Fruit fly (Drosophila melanogaster) whole organism, embryonic: ENCODE data around the gene p23.

Source experiments
- CG10267 ChIP-seq: fragments of 200-800 bp; sonication (Bioruptor generic); optimal IDR thresholded peaks from 2 replicates; lab custom pipeline; 2018; ENCODE audit warnings: missing biosample characterization, mild to moderate bottlenecking, missing genetic modification characterization, moderate library complexity
- CG10321 ChIP-seq: fragments of 200-800 bp; sonication (Bioruptor generic); IDR thresholded peaks from 2 replicates; pipeline ENCODE4 v1.3.6; 2022; ENCODE audit warnings: missing biosample characterization, missing genetic modification characterization
- CG11695 ChIP-seq: fragments of 200-800 bp; sonication (Bioruptor generic); IDR thresholded peaks from 3 replicates; pipeline ENCODE4 v1.3.6; 2022; ENCODE audit warnings: missing biosample characterization, missing genetic modification characterization
- CG15269 ChIP-seq: fragments of 200-800 bp; sonication (Bioruptor generic); optimal IDR thresholded peaks from 2 replicates; lab custom pipeline; 2018; ENCODE audit warnings: missing biosample characterization, mild to moderate bottlenecking, missing genetic modification characterization, moderate library complexity
- CG16863 ChIP-seq: fragments of 200-800 bp; sonication (Bioruptor generic); optimal IDR thresholded peaks from 3 replicates; lab custom pipeline; 2016; ENCODE audit warnings: missing biosample characterization, missing genetic modification characterization
- CG17385 ChIP-seq: fragments of 200-800 bp; sonication (Bioruptor generic); optimal IDR thresholded peaks from 3 replicates; lab custom pipeline; 2018; ENCODE audit warnings: missing biosample characterization, mild to moderate bottlenecking, missing genetic modification characterization
- CG2120 ChIP-seq: fragments of 200-800 bp; sonication (Bioruptor generic); optimal IDR thresholded peaks from 3 replicates; lab custom pipeline; 2016; ENCODE audit warnings: missing biosample characterization, missing genetic modification characterization
- CG3065 ChIP-seq: fragments of 200-800 bp; sonication (Bioruptor generic); optimal IDR thresholded peaks from 2 replicates; lab custom pipeline; 2016; ENCODE audit warnings: missing biosample characterization, missing genetic modification characterization
- CG31224 ChIP-seq: fragments of 200-800 bp; sonication (Bioruptor generic); IDR thresholded peaks from 2 replicates; pipeline ENCODE4 v1.3.6; 2022; ENCODE audit warnings: missing biosample characterization, missing genetic modification characterization
- CG32772 ChIP-seq: fragments of 200-800 bp; sonication (Bioruptor generic); IDR thresholded peaks from 2 replicates; pipeline ENCODE4 v1.3.6; 2022; ENCODE audit warnings: missing biosample characterization, missing genetic modification characterization
- CG4707 ChIP-seq: fragments of 200-800 bp; sonication (Bioruptor generic); optimal IDR thresholded peaks from 2 replicates; lab custom pipeline; 2018; ENCODE audit warnings: missing biosample characterization, mild to moderate bottlenecking, missing genetic modification characterization, moderate library complexity
- CG6175 ChIP-seq: fragments of 200-800 bp; sonication (Bioruptor generic); IDR thresholded peaks from 3 replicates; pipeline ENCODE4 v1.3.6; 2022; ENCODE audit warnings: missing biosample characterization, missing genetic modification characterization
- CG6765 ChIP-seq: fragments of 200-800 bp; sonication (Bioruptor generic); optimal IDR thresholded peaks from 3 replicates; lab custom pipeline; 2017; ENCODE audit warnings: missing biosample characterization, mild to moderate bottlenecking, missing genetic modification characterization
- CG7372 ChIP-seq: fragments of 200-800 bp; sonication (Bioruptor generic); IDR thresholded peaks from 2 replicates; pipeline ENCODE4 v1.3.6; 2022; ENCODE audit warnings: missing biosample characterization, missing genetic modification characterization
- CG7987 ChIP-seq: fragments of 200-800 bp; sonication (Bioruptor generic); optimal IDR thresholded peaks from 2 replicates; lab custom pipeline; 2018; ENCODE audit warnings: missing biosample characterization, mild to moderate bottlenecking, missing genetic modification characterization, moderate library complexity
- CG8290 ChIP-seq, 3 experiments: fragments of 200-800 bp; sonication (Bioruptor generic); optimal IDR thresholded peaks; 2 replicates each; lab custom pipeline; 2016 to 2019; ENCODE audit warnings: missing biosample characterization in 3 of 3, missing genetic modification characterization in 3 of 3, mild to moderate bottlenecking in 2 of 3, moderate library complexity in 1 of 3
- CG9817 ChIP-seq: fragments of 200-800 bp; sonication (Bioruptor generic); optimal IDR thresholded peaks from 2 replicates; lab custom pipeline; 2018; ENCODE audit warnings: missing biosample characterization, mild to moderate bottlenecking, missing genetic modification characterization, moderate library complexity
- CoRest ChIP-seq: fragments of 200-800 bp; sonication (Bioruptor generic); optimal IDR thresholded peaks from 3 replicates; lab custom pipeline; 2018; ENCODE audit warnings: missing biosample characterization, mild to moderate bottlenecking, missing genetic modification characterization, moderate library complexity
- D19A ChIP-seq: fragments of 200-800 bp; optimal IDR thresholded peaks from 3 replicates; lab custom pipeline; 2019; ENCODE audit warnings: missing biosample characterization, mild to moderate bottlenecking, missing genetic modification characterization, moderate library complexity
- Dp ChIP-seq: fragments of 200-800 bp; sonication (Bioruptor generic); optimal IDR thresholded peaks from 2 replicates; lab custom pipeline; 2018; ENCODE audit warnings: missing biosample characterization, mild to moderate bottlenecking, missing genetic modification characterization, moderate library complexity
- Dref ChIP-seq: fragments of 200-800 bp; sonication (Bioruptor generic); IDR thresholded peaks from 2 replicates; pipeline ENCODE4 v1.3.6; 2022; ENCODE audit warnings: missing biosample characterization, missing genetic modification characterization
- Fer2 ChIP-seq: fragments of 200-800 bp; sonication (Bioruptor generic); optimal IDR thresholded peaks from 2 replicates; lab custom pipeline; 2018; ENCODE audit warnings: missing biosample characterization, mild to moderate bottlenecking, missing genetic modification characterization, moderate library complexity
- HLH3B ChIP-seq: fragments of 200-800 bp; sonication (Bioruptor generic); IDR thresholded peaks from 2 replicates; pipeline ENCODE4 v1.3.6; 2022; ENCODE audit warnings: missing biosample characterization, missing genetic modification characterization
- HLH4C ChIP-seq: fragments of 200-800 bp; sonication (Bioruptor generic); IDR thresholded peaks from 3 replicates; pipeline ENCODE4 v1.3.6; 2022; ENCODE audit warnings: missing biosample characterization, missing genetic modification characterization; ENCODE audit not compliant: partially characterized antibody
- MESR4 ChIP-seq: fragments of 200-800 bp; sonication (Bioruptor generic); optimal IDR thresholded peaks from 2 replicates; lab custom pipeline; 2018; ENCODE audit warnings: missing biosample characterization, mild to moderate bottlenecking, missing genetic modification characterization, moderate library complexity
- Max ChIP-seq: fragments of 200-800 bp; sonication (Bioruptor generic); optimal IDR thresholded peaks from 2 replicates; lab custom pipeline; 2016; ENCODE audit warnings: missing biosample characterization, mild to moderate bottlenecking, missing genetic modification characterization
- Med ChIP-seq: fragments of 200-800 bp; sonication (Bioruptor generic); peaks from one replicate; lab custom pipeline; 2016; ENCODE audit warnings: missing biosample characterization, missing genetic modification characterization, mild to moderate bottlenecking, inconsistent platforms, moderate library complexity
- Mes4 ChIP-seq: fragments of 200-800 bp; sonication (Bioruptor generic); optimal IDR thresholded peaks from 2 replicates; lab custom pipeline; 2016; ENCODE audit warnings: missing biosample characterization, missing genetic modification characterization
- NFAT ChIP-seq: fragments of 200-800 bp; sonication (Bioruptor generic); IDR thresholded peaks from 2 replicates; pipeline ENCODE4 v1.3.6; 2022; ENCODE audit warnings: missing biosample characterization, missing genetic modification characterization
- Opbp ChIP-seq: fragments of 200-800 bp; sonication (Bioruptor generic); IDR thresholded peaks from 3 replicates; pipeline ENCODE4 v1.3.6; 2022; ENCODE audit warnings: missing biosample characterization, missing genetic modification characterization; ENCODE audit not compliant: partially characterized antibody
- PHDP ChIP-seq: fragments of 200-800 bp; sonication (Bioruptor generic); optimal IDR thresholded peaks from 3 replicates; lab custom pipeline; 2018; ENCODE audit warnings: missing biosample characterization, mild to moderate bottlenecking, missing genetic modification characterization, moderate library complexity
- Six4 ChIP-seq: fragments of 200-800 bp; sonication (Bioruptor generic); optimal IDR thresholded peaks from 2 replicates; lab custom pipeline; 2016; ENCODE audit warnings: missing biosample characterization, missing genetic modification characterization
- Sry-β ChIP-seq: fragments of 200-800 bp; sonication (Bioruptor generic); optimal IDR thresholded peaks from 2 replicates; lab custom pipeline; 2018; ENCODE audit warnings: missing biosample characterization, mild to moderate bottlenecking, missing genetic modification characterization, moderate library complexity
- Stat92E ChIP-seq, 3 experiments: fragments of >200 bp in 2 of 3; fragments of 200-800 bp in 1 of 3; sonication (Bioruptor generic) in 1 of 3; optimal IDR thresholded peaks; 2 replicates each; lab custom pipeline; 2017 to 2019; ENCODE audit warnings: missing biosample characterization in 3 of 3, missing genetic modification characterization in 3 of 3, mild to moderate bottlenecking in 1 of 3, moderate library complexity in 1 of 3
- bowl ChIP-seq: fragments of 200-800 bp; sonication (Bioruptor generic); IDR thresholded peaks from 2 replicates; pipeline ENCODE4 v1.3.6; 2022; ENCODE audit warnings: missing biosample characterization, missing genetic modification characterization
- chn ChIP-seq: fragments of 200-800 bp; sonication (Bioruptor generic); optimal IDR thresholded peaks from 2 replicates; lab custom pipeline; 2016; ENCODE audit warnings: missing biosample characterization, missing genetic modification characterization
- fd102C ChIP-seq: fragments of 200-800 bp; sonication (Bioruptor generic); optimal IDR thresholded peaks from 2 replicates; lab custom pipeline; 2018; ENCODE audit warnings: missing biosample characterization, mild to moderate bottlenecking, missing genetic modification characterization, moderate library complexity
- fru ChIP-seq: fragments of >200 bp; optimal IDR thresholded peaks from 2 replicates; lab custom pipeline; 2017
- gsb-n ChIP-seq: fragments of 200-800 bp; sonication (Bioruptor generic); optimal IDR thresholded peaks from 3 replicates; lab custom pipeline; 2018; ENCODE audit warnings: missing biosample characterization, mild to moderate bottlenecking, missing genetic modification characterization
- hbn ChIP-seq: fragments of 200-800 bp; sonication (Bioruptor generic); IDR thresholded peaks from 2 replicates; pipeline ENCODE4 v1.3.6; 2022; ENCODE audit warnings: missing biosample characterization, missing genetic modification characterization; ENCODE audit not compliant: partially characterized antibody
- kah ChIP-seq: fragments of 200-800 bp; sonication (Bioruptor generic); optimal IDR thresholded peaks from 2 replicates; lab custom pipeline; 2018; ENCODE audit warnings: missing biosample characterization, mild to moderate bottlenecking, missing genetic modification characterization
- ken ChIP-seq: fragments of 200-800 bp; sonication (Bioruptor generic); IDR thresholded peaks from 3 replicates; pipeline ENCODE4 v1.3.6; 2022; ENCODE audit warnings: missing biosample characterization, missing genetic modification characterization
- lov ChIP-seq, 2 experiments: fragments of 200-800 bp in 1 of 2; fragments of >200 bp in 1 of 2; sonication (Bioruptor generic) in 1 of 2; IDR thresholded peaks in 1 of 2; optimal IDR thresholded peaks in 1 of 2; 2 replicates in 1 of 2; 3 replicates in 1 of 2; pipeline versions ENCODE4 v1.3.6 to Lab custom; 2017 to 2022; ENCODE audit warnings: missing biosample characterization in 1 of 2, missing genetic modification characterization in 1 of 2
- mirr ChIP-seq: fragments of 200-800 bp; sonication (Bioruptor generic); optimal IDR thresholded peaks from 3 replicates; lab custom pipeline; 2018; ENCODE audit warnings: missing biosample characterization, mild to moderate bottlenecking, missing genetic modification characterization
- nerfin-1 ChIP-seq: fragments of 200-800 bp; sonication (Bioruptor generic); optimal IDR thresholded peaks from 3 replicates; lab custom pipeline; 2019; ENCODE audit warnings: missing biosample characterization, mild to moderate bottlenecking, missing genetic modification characterization, moderate library complexity
- pzg ChIP-seq: fragments of 200-800 bp; sonication (Bioruptor generic); optimal IDR thresholded peaks from 3 replicates; lab custom pipeline; 2018; ENCODE audit warnings: missing biosample characterization, mild to moderate bottlenecking, missing genetic modification characterization, moderate library complexity
- sim ChIP-seq: fragments of 200-800 bp; sonication (Bioruptor generic); IDR thresholded peaks from 2 replicates; pipeline ENCODE4 v1.3.6; 2022; ENCODE audit warnings: missing biosample characterization, missing genetic modification characterization
- slbo ChIP-seq: fragments of 200-800 bp; sonication (Bioruptor generic); IDR thresholded peaks from 2 replicates; pipeline ENCODE4 v1.3.6; 2022; ENCODE audit warnings: missing biosample characterization, missing genetic modification characterization
- sug ChIP-seq: fragments of 200-800 bp; optimal IDR thresholded peaks from 2 replicates; lab custom pipeline; 2019; ENCODE audit warnings: missing biosample characterization, mild to moderate bottlenecking, missing genetic modification characterization, moderate library complexity
- wek ChIP-seq: fragments of 200-800 bp; sonication (Bioruptor generic); optimal IDR thresholded peaks from 3 replicates; lab custom pipeline; 2018; ENCODE audit warnings: missing biosample characterization, mild to moderate bottlenecking, missing genetic modification characterization, moderate library complexity
- zfh2 ChIP-seq: fragments of 200-800 bp; sonication (Bioruptor generic); optimal IDR thresholded peaks from 2 replicates; lab custom pipeline; 2016; ENCODE audit warnings: missing biosample characterization, missing genetic modification characterization

p23 gene

dm6 chr3R:9630633-9631095 is 47.1 kb upstream of the p23 start, which contains the start of gene Calr (continued):
- peak; percentile 91 for TF ChIP-seq CG10267 (tag; lab: Kevin White, UChicago)
- no peak for TF ChIP-seq HLH3B (GFP tag; lab: Robert Waterston, UW)
- peak; percentile 63 for TF ChIP-seq CG7987 (GFP tag; lab: Kevin White, UChicago)
- no peak for TF ChIP-seq CG15269 (tag; lab: Kevin White, UChicago)
- TF ChIP-seq CG10321 (GFP tag; lab: Robert Waterston, UW), result no peak
- no peak for TF ChIP-seq Dref (GFP tag; lab: Robert Waterston, UW)
- peak; percentile 30 for TF ChIP-seq D19A (tag; lab: Kevin White, UChicago)
- no peak for TF ChIP-seq Sry-β (GFP tag; lab: Kevin White, UChicago)
- TF ChIP-seq Opbp (GFP tag; lab: Robert Waterston, UW), result no peak
- TF ChIP-seq gsb-n (tag; lab: Kevin White, UChicago), result peak; percentile 40
- TF ChIP-seq CG31224 (GFP tag; lab: Robert Waterston, UW), result no peak
- no peak for TF ChIP-seq lov (optimal IDR thresholded peaks at IDR 0.05; lab: Kevin White, UChicago)
- no peak for TF ChIP-seq lov (GFP tag; IDR thresholded peaks at IDR 0.05; lab: Robert Waterston, UW)
- TF ChIP-seq zfh2, result no peak
- TF ChIP-seq chn, result peak; percentile 33
- peak; percentile 1 for TF ChIP-seq Mes4 (GFP tag; lab: Kevin White, UChicago)
- TF ChIP-seq Fer2 (tag; lab: Kevin White, UChicago), result no peak
- no peak for TF ChIP-seq NFAT (GFP tag; lab: Robert Waterston, UW)
- TF ChIP-seq fru (lab: Kevin White, UChicago), result no peak
- TF ChIP-seq CoRest (tag; lab: Kevin White, UChicago), result peak; percentile 67
- TF ChIP-seq CG7372 (GFP tag; lab: Robert Waterston, UW), result no peak
- no peak for TF ChIP-seq slbo
- no peak for TF ChIP-seq fd102C
- TF ChIP-seq bowl (GFP tag; lab: Robert Waterston, UW), result no peak
- no peak for TF ChIP-seq HLH4C (GFP tag; lab: Robert Waterston, UW)
- TF ChIP-seq Dp, result peak; percentile 51
- TF ChIP-seq Six4, result no peak
- peak; percentile 5 for TF ChIP-seq CG6765 (GFP tag; lab: Kevin White, UChicago)
- peak; percentile 27 for TF ChIP-seq CG4707
- TF ChIP-seq CG2120 (GFP tag; lab: Kevin White, UChicago), result peak; percentile 1
- peak; percentile 77 for TF ChIP-seq mirr (GFP tag; lab: Kevin White, UChicago)
- peak; percentile 13 for TF ChIP-seq CG8290 (GFP tag; optimal IDR thresholded peaks at IDR 0.05; lab: Kevin White, UChicago)
- TF ChIP-seq CG8290 (tag; optimal IDR thresholded peaks at IDR 0.05; lab: Kevin White, UChicago), result peak in 1 of 2 experiments; percentile 81
- peak; percentile 46 for TF ChIP-seq CG16863 (GFP tag; lab: Kevin White, UChicago)
- TF ChIP-seq ken, result no peak
- TF ChIP-seq Stat92E (GFP tag; optimal IDR thresholded peaks at IDR 0.05; lab: Kevin White, UChicago), result peak in 1 of 3 experiments; percentile 61
- no peak for TF ChIP-seq CG3065 (GFP tag; lab: Kevin White, UChicago)
- TF ChIP-seq sim (GFP tag; lab: Robert Waterston, UW), result no peak
- TF ChIP-seq, all 482 proteins: peak for 169

- TF ChIP-seq sug (tag; lab: Kevin White, UChicago) (peak; percentile 10), CG9817 (tag; lab: Kevin White, UChicago) (no peak), MESR4 (peak; percentile 26), CG17385 (GFP tag; lab: Kevin White, UChicago) (peak; percentile 5), hbn (GFP tag; lab: Robert Waterston, UW) (no peak), nerfin-1 (tag; lab: Kevin White, UChicago) (peak; percentile 29), CG11695 (no peak), Med (peak; percentile 78), wek (peak; percentile 23), pzg (peak; percentile 35), CG6175 (GFP tag; lab: Robert Waterston, UW) (no peak), Max (GFP tag; lab: Kevin White, UChicago) (peak; percentile 83), PHDP (tag; lab: Kevin White, UChicago) (peak; percentile 22), CG32772 (GFP tag; lab: Robert Waterston, UW) (no peak), kah (no peak)
Measured at dm6 chr3R:9631564-9631963, 46.2 kb upstream of the p23 start, which contains the start of gene SpdS. SpdS (plus strand) TSS chr3R:9631641.
